Fruit fly (Drosophila melanogaster) whole organism, prepupa: Measurements from ENCODE around the gene Cpr76Bd.

ENCODE experiments used
- CG10631 ChIP-seq: fragments of 200-800 bp; sonication (Bioruptor generic); optimal IDR thresholded peaks from 2 replicates; lab custom pipeline; 2016; ENCODE audit warnings: missing biosample characterization, missing genetic modification characterization
- CG10669 ChIP-seq: fragments of 200-800 bp; sonication (Bioruptor generic); optimal IDR thresholded peaks from 3 replicates; lab custom pipeline; 2018; ENCODE audit warnings: missing biosample characterization, mild to moderate bottlenecking, missing genetic modification characterization, moderate library complexity
- CG11762 ChIP-seq: fragments of 200-800 bp; sonication (Bioruptor generic); optimal IDR thresholded peaks from 3 replicates; lab custom pipeline; 2016; ENCODE audit warnings: missing biosample characterization, missing genetic modification characterization; ENCODE audit not compliant: insufficient read depth
- CG11902 ChIP-seq: fragments of 200-800 bp; sonication (Bioruptor generic); optimal IDR thresholded peaks from 3 replicates; lab custom pipeline; 2016; ENCODE audit warnings: missing biosample characterization, missing genetic modification characterization
- CG15336 ChIP-seq: fragments of 200-800 bp; sonication (Bioruptor generic); IDR thresholded peaks from 2 replicates; pipeline ENCODE4 v1.3.6; 2022; ENCODE audit warnings: missing biosample characterization, missing genetic modification characterization
- CG1621 ChIP-seq: fragments of 200-800 bp; sonication (Bioruptor generic); optimal IDR thresholded peaks from 3 replicates; lab custom pipeline; 2018; ENCODE audit warnings: missing biosample characterization, mild to moderate bottlenecking, missing genetic modification characterization
- CG16779 ChIP-seq: fragments of 200-800 bp; sonication (Bioruptor generic); optimal IDR thresholded peaks from 3 replicates; lab custom pipeline; 2017; ENCODE audit warnings: missing biosample characterization, mild to moderate bottlenecking, missing genetic modification characterization
- CG3032 ChIP-seq: fragments of 200-800 bp; optimal IDR thresholded peaks from 2 replicates; lab custom pipeline; 2019; ENCODE audit warnings: missing biosample characterization, mild to moderate bottlenecking, missing genetic modification characterization, moderate library complexity
- CG34406 ChIP-seq: fragments of 200-800 bp; sonication (Bioruptor generic); optimal IDR thresholded peaks from 3 replicates; lab custom pipeline; 2016; ENCODE audit warnings: missing biosample characterization, missing genetic modification characterization
- CG3919 ChIP-seq: fragments of 200-800 bp; sonication (Bioruptor generic); optimal IDR thresholded peaks from 3 replicates; lab custom pipeline; 2016; ENCODE audit warnings: missing biosample characterization, missing genetic modification characterization
- CG6163 ChIP-seq: fragments of 200-800 bp; sonication (Bioruptor generic); IDR thresholded peaks from 3 replicates; pipeline ENCODE4 v1.3.6; 2022; ENCODE audit warnings: missing biosample characterization, missing genetic modification characterization
- CG6276 ChIP-seq: fragments of 200-800 bp; sonication (Bioruptor generic); optimal IDR thresholded peaks from 2 replicates; lab custom pipeline; 2017; ENCODE audit warnings: missing biosample characterization, mild to moderate bottlenecking, missing genetic modification characterization
- CG6792 ChIP-seq: fragments of 200-800 bp; sonication (Bioruptor generic); optimal IDR thresholded peaks from 3 replicates; lab custom pipeline; 2016; ENCODE audit warnings: missing biosample characterization, missing genetic modification characterization
- CG6808 ChIP-seq: fragments of 200-800 bp; sonication (Bioruptor generic); optimal IDR thresholded peaks from 3 replicates; lab custom pipeline; 2017; ENCODE audit warnings: missing biosample characterization, missing genetic modification characterization, mild to moderate bottlenecking, moderate library complexity, missing genetic modification reagents
- CG6854 ChIP-seq: fragments of 200-800 bp; sonication (Bioruptor generic); optimal IDR thresholded peaks from 2 replicates; lab custom pipeline; 2017; ENCODE audit warnings: missing biosample characterization, mild to moderate bottlenecking, missing genetic modification characterization
- Eip75B ChIP-seq: fragments of 200-800 bp; sonication (Bioruptor generic); optimal IDR thresholded peaks from 3 replicates; lab custom pipeline; 2016; ENCODE audit warnings: missing biosample characterization, missing genetic modification characterization
- Eip78C ChIP-seq: fragments of 200-800 bp; sonication (Bioruptor generic); peaks from one replicate; lab custom pipeline; 2016; ENCODE audit warnings: missing biosample characterization, missing genetic modification characterization
- Eip93F ChIP-seq: fragments of 200-800 bp; sonication (Bioruptor generic); optimal IDR thresholded peaks from 2 replicates; lab custom pipeline; 2016; ENCODE audit warnings: missing biosample characterization, mild to moderate bottlenecking, missing genetic modification characterization
- Ets21C ChIP-seq: fragments of 200-800 bp; sonication (Bioruptor generic); optimal IDR thresholded peaks from 3 replicates; lab custom pipeline; 2016; ENCODE audit warnings: missing biosample characterization, missing genetic modification characterization
- Gug ChIP-seq: fragments of 200-800 bp; sonication (Bioruptor generic); IDR thresholded peaks from 2 replicates; pipeline ENCODE4 v1.3.6; 2022; ENCODE audit warnings: missing biosample characterization, missing genetic modification characterization
- Hr39 ChIP-seq: fragments of 200-800 bp; sonication (Bioruptor generic); optimal IDR thresholded peaks from 2 replicates; lab custom pipeline; 2016; ENCODE audit warnings: missing biosample characterization, missing genetic modification characterization
- Hr4 ChIP-seq: fragments of 200-800 bp; sonication (Bioruptor generic); optimal IDR thresholded peaks from 3 replicates; lab custom pipeline; 2016; ENCODE audit warnings: missing biosample characterization, missing genetic modification characterization
- Lpt ChIP-seq: fragments of 200-800 bp; sonication (Bioruptor generic); optimal IDR thresholded peaks from 3 replicates; lab custom pipeline; 2016; ENCODE audit warnings: missing biosample characterization, missing genetic modification characterization
- OdsH ChIP-seq: fragments of 200-800 bp; sonication (Bioruptor generic); optimal IDR thresholded peaks from 3 replicates; lab custom pipeline; 2016; ENCODE audit warnings: missing biosample characterization, missing genetic modification characterization
- Sox102F ChIP-seq: fragments of 200-800 bp; sonication (Bioruptor generic); optimal IDR thresholded peaks from 2 replicates; lab custom pipeline; 2016; ENCODE audit warnings: missing biosample characterization, mild to moderate bottlenecking, missing genetic modification characterization
- Sox14 ChIP-seq: fragments of 200-800 bp; sonication (Bioruptor generic); optimal IDR thresholded peaks from 3 replicates; lab custom pipeline; 2016; ENCODE audit warnings: missing biosample characterization, missing genetic modification characterization
- achi ChIP-seq: fragments of 200-800 bp; sonication (Bioruptor generic); optimal IDR thresholded peaks from 3 replicates; lab custom pipeline; 2016; ENCODE audit warnings: missing biosample characterization, missing genetic modification characterization
- acj6 ChIP-seq: fragments of 200-800 bp; sonication (Bioruptor generic); optimal IDR thresholded peaks from 3 replicates; lab custom pipeline; 2016; ENCODE audit warnings: missing biosample characterization, missing genetic modification characterization
- dsx ChIP-seq: fragments of 200-800 bp; optimal IDR thresholded peaks from 3 replicates; lab custom pipeline; 2019; ENCODE audit warnings: missing biosample characterization, mild to moderate bottlenecking, missing genetic modification characterization, moderate library complexity; ENCODE audit not compliant: poor library complexity, severe bottlenecking
- eg ChIP-seq: fragments of 200-800 bp; sonication (Bioruptor generic); IDR thresholded peaks from 3 replicates; pipeline ENCODE4 v1.3.6; 2022; ENCODE audit warnings: missing biosample characterization, missing genetic modification characterization
- fd59A ChIP-seq: fragments of 200-800 bp; sonication (Bioruptor generic); optimal IDR thresholded peaks from 2 replicates; lab custom pipeline; 2017; ENCODE audit warnings: missing biosample characterization, mild to moderate bottlenecking, missing genetic modification characterization, missing genetic modification reagents
- lz ChIP-seq: fragments of 200-800 bp; sonication (Bioruptor generic); optimal IDR thresholded peaks from 3 replicates; lab custom pipeline; 2016; ENCODE audit warnings: missing biosample characterization, missing genetic modification characterization
- net ChIP-seq: fragments of 200-800 bp; sonication (Bioruptor generic); optimal IDR thresholded peaks from 3 replicates; lab custom pipeline; 2016; ENCODE audit warnings: missing biosample characterization, missing genetic modification characterization
- pdm3 ChIP-seq: fragments of 200-800 bp; sonication (Bioruptor generic); optimal IDR thresholded peaks from 3 replicates; lab custom pipeline; 2016; ENCODE audit warnings: missing biosample characterization, missing genetic modification characterization
- ss ChIP-seq, 2 experiments: fragments of 200-800 bp; sonication (Bioruptor generic); optimal IDR thresholded peaks; 2 replicates in 1 of 2; 3 replicates in 1 of 2; lab custom pipeline; 2017 to 2018; ENCODE audit warnings: mild to moderate bottlenecking in 2 of 2, missing biosample characterization in 2 of 2, missing genetic modification characterization in 2 of 2, moderate library complexity in 1 of 2
- svp ChIP-seq: fragments of 200-800 bp; sonication (Bioruptor generic); peaks from one replicate; lab custom pipeline; 2016; ENCODE audit warnings: missing biosample characterization, missing genetic modification characterization
- vri ChIP-seq: fragments of 200-800 bp; sonication (Bioruptor generic); optimal IDR thresholded peaks from 3 replicates; lab custom pipeline; 2016; ENCODE audit warnings: missing biosample characterization, mild to moderate bottlenecking, missing genetic modification characterization

Gene Cpr76Bd

DNA sequence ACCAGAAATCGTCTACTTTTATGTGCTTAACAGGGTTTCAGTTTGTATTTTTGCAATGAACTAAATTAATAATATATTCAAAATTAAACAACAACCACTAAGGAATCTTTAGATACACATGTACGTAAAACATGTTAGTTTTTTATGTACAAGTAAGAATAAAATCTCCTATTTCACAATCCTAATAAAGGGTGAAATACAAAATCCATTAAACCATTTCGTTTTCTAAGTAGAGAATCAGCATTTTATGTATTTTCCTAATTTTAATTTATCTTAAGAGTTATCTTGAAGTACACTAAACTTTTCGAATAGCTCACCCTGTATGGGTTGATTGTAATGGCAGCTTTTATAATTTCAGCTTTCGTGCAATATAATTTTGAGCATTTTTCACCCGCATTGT lies 29.2 kb downstream of the Cpr76Bd start (continued):
- peak; percentile 88 for TF ChIP-seq net (GFP tag; lab: Kevin White, UChicago)
- peak; percentile 56 for TF ChIP-seq Gug (GFP tag; lab: Robert Waterston, UW)
- TF ChIP-seq Ets21C, result peak; percentile 69
- peak; percentile 86 for TF ChIP-seq pdm3 (GFP tag; lab: Kevin White, UChicago)
- TF ChIP-seq achi (GFP tag; lab: Kevin White, UChicago), result peak; percentile 84
- peak; percentile 84 for TF ChIP-seq eg (GFP tag; lab: Robert Waterston, UW)
- TF ChIP-seq CG10631, result peak; percentile 70
- peak; percentile 49 for TF ChIP-seq vri
- TF ChIP-seq Hr39 (GFP tag; lab: Kevin White, UChicago), result peak; percentile 67
- peak; percentile 93 for TF ChIP-seq CG15336 (GFP tag; lab: Robert Waterston, UW)
- TF ChIP-seq svp (GFP tag; lab: Kevin White, UChicago), result peak; percentile 93
- TF ChIP-seq CG34406, result peak; percentile 87
- TF ChIP-seq Eip93F (GFP tag; lab: Kevin White, UChicago), result no peak
- peak; percentile 30 for TF ChIP-seq CG11902 (GFP tag; lab: Kevin White, UChicago)
- peak; percentile 71 for TF ChIP-seq CG6163 (GFP tag; lab: Robert Waterston, UW)
- TF ChIP-seq CG6792 (GFP tag; lab: Kevin White, UChicago), result peak; percentile 86
- peak; percentile 64 for TF ChIP-seq Sox14 (GFP tag; lab: Kevin White, UChicago)
- peak; percentile 36 for TF ChIP-seq fd59A (GFP tag; lab: Kevin White, UChicago)
- peak; percentile 88 for TF ChIP-seq Hr4 (GFP tag; lab: Kevin White, UChicago)

- TF ChIP-seq CG10669 (GFP tag; lab: Kevin White, UChicago), result no peak
- TF ChIP-seq lz (GFP tag; lab: Kevin White, UChicago), result no peak
- TF ChIP-seq CG6808, result peak; percentile 16
- TF ChIP-seq Sox102F (GFP tag; lab: Kevin White, UChicago), result peak; percentile 34
- peak; percentile 15 for TF ChIP-seq CG3919 (GFP tag; lab: Kevin White, UChicago)
- TF ChIP-seq vri, result peak; percentile 30
- no peak for TF ChIP-seq CG16779 (tag; lab: Kevin White, UChicago)
- peak; percentile 33 for TF ChIP-seq Eip78C (GFP tag; lab: Kevin White, UChicago)
- TF ChIP-seq dsx (GFP tag; lab: Kevin White, UChicago), result peak; percentile 17
- TF ChIP-seq OdsH (GFP tag; lab: Kevin White, UChicago), result no peak
- TF ChIP-seq CG3032, result no peak
- peak in 1 of 2 experiments; percentile 19 for TF ChIP-seq ss (GFP tag; optimal IDR thresholded peaks at IDR 0.05; lab: Kevin White, UChicago)
- peak; percentile 49 for TF ChIP-seq CG6854 (GFP tag; lab: Kevin White, UChicago)
Measured at dm6 chr3L:19562146-19562700, 29.7 kb downstream of the Cpr76Bd start.

DNA sequence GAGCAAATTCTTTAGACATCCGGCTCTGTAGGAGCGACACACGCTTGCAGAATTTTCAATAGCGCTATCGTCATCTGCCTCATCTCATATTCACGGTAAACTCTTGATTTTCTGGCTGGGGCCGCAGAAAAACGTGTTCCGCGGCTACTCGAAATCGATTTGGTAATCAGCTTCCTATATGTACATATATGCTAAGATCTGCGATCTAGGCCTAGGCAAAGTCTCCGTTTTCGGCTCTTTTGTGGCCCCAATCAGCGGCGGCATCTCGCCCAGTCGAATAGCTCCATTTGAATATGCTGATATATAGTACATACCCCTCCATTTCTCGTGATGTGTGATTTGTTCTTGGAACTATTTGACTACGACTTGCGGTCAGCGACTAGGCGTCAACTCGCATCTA lies 30.5 kb downstream of the Cpr76Bd start:
- no peak for TF ChIP-seq fd59A (GFP tag; lab: Kevin White, UChicago)
- TF ChIP-seq ss (GFP tag; optimal IDR thresholded peaks at IDR 0.05; lab: Kevin White, UChicago), result no peak
- no peak for TF ChIP-seq Eip75B (GFP tag; lab: Kevin White, UChicago)
- TF ChIP-seq lz (GFP tag; lab: Kevin White, UChicago), result no peak
- TF ChIP-seq CG1621 (tag; lab: Kevin White, UChicago), result no peak
- no peak for TF ChIP-seq CG11762 (GFP tag; lab: Kevin White, UChicago)
- TF ChIP-seq acj6 (GFP tag; lab: Kevin White, UChicago), result no peak
- TF ChIP-seq Lpt (GFP tag; lab: Kevin White, UChicago), result no peak
- TF ChIP-seq Eip93F (GFP tag; lab: Kevin White, UChicago), result no peak
- no peak for TF ChIP-seq CG6276 (GFP tag; lab: Kevin White, UChicago)
